Worm (Caenorhabditis elegans) whole organism, L2 larva: ENCODE results near the gene trpp-1.

Experiments used
- F13H6.1 ChIP-seq: sonication (generic microtip); optimal IDR thresholded peaks from 2 replicates; lab custom pipeline; 2016; ENCODE audit warnings: missing genetic modification characterization, missing compliant biosample characterization
- ZK546.5 ChIP-seq: sonication (generic microtip); optimal IDR thresholded peaks from 2 replicates; lab custom pipeline; 2017; ENCODE audit warnings: missing biosample characterization, missing genetic modification characterization
- aly-2 ChIP-seq: fragments of 150-350 bp; optimal IDR thresholded peaks from 2 replicates; lab custom pipeline; 2014; ENCODE audit warnings: missing biosample characterization, missing genetic modification characterization
- ama-1 ChIP-seq: fragments of 150-350 bp; optimal IDR thresholded peaks from 2 replicates; lab custom pipeline; 2018; ENCODE audit warnings: inconsistent platforms
- blmp-1 ChIP-seq: sonication (generic microtip); optimal IDR thresholded peaks from 2 replicates; lab custom pipeline; 2017; ENCODE audit warnings: missing genetic modification characterization, mild to moderate bottlenecking, missing compliant biosample characterization, antibody characterized with exemption, moderate library complexity; ENCODE audit not compliant: insufficient read depth
- ceh-16 ChIP-seq: fragments of 150-350 bp; optimal IDR thresholded peaks from 2 replicates; lab custom pipeline; 2014; ENCODE audit warnings: missing biosample characterization, missing genetic modification characterization
- crh-2 ChIP-seq: sonication (generic microtip); optimal IDR thresholded peaks from 2 replicates; lab custom pipeline; 2017; ENCODE audit warnings: missing biosample characterization, missing genetic modification characterization
- dmd-4 ChIP-seq: sonication (generic microtip); optimal IDR thresholded peaks from 2 replicates; lab custom pipeline; 2017; ENCODE audit warnings: missing biosample characterization, missing genetic modification characterization
- fos-1 ChIP-seq: fragments of 150-350 bp; optimal IDR thresholded peaks from 2 replicates; lab custom pipeline; 2014; ENCODE audit warnings: missing biosample characterization, missing genetic modification characterization
- gmeb-1 ChIP-seq: fragments of 150-350 bp; optimal IDR thresholded peaks from 2 replicates; lab custom pipeline; 2014; ENCODE audit warnings: missing biosample characterization, missing genetic modification characterization
- lin-11 ChIP-seq: fragments of 150-350 bp; sonication (generic microtip); optimal IDR thresholded peaks from 2 replicates; lab custom pipeline; 2014; ENCODE audit warnings: missing biosample characterization, missing genetic modification characterization, inconsistent platforms, mixed read lengths
- lin-13 ChIP-seq: fragments of 150-350 bp; optimal IDR thresholded peaks from 2 replicates; lab custom pipeline; 2014; ENCODE audit warnings: missing biosample characterization, missing genetic modification reagents, missing genetic modification characterization
- mab-5 ChIP-seq: fragments of 150-350 bp; optimal IDR thresholded peaks from 2 replicates; lab custom pipeline; 2014; ENCODE audit warnings: missing biosample characterization, missing genetic modification characterization
- mbf-1 ChIP-seq: sonication (generic microtip); optimal IDR thresholded peaks from 2 replicates; lab custom pipeline; 2017; ENCODE audit warnings: missing biosample characterization, missing genetic modification characterization
- nhr-11 ChIP-seq: fragments of 150-350 bp; optimal IDR thresholded peaks from 2 replicates; lab custom pipeline; 2014; ENCODE audit warnings: missing biosample characterization, missing genetic modification characterization
- nhr-12 ChIP-seq: fragments of 150-350 bp; optimal IDR thresholded peaks from 2 replicates; lab custom pipeline; 2014; ENCODE audit warnings: missing biosample characterization, missing genetic modification characterization
- nhr-21 ChIP-seq: fragments of 150-350 bp; optimal IDR thresholded peaks from 2 replicates; lab custom pipeline; 2014; ENCODE audit warnings: missing biosample characterization, missing genetic modification characterization
- nhr-23 ChIP-seq: fragments of 150-350 bp; optimal IDR thresholded peaks from 2 replicates; lab custom pipeline; 2014; ENCODE audit warnings: missing biosample characterization, missing genetic modification reagents, missing genetic modification characterization
- nhr-237 ChIP-seq: fragments of 150-350 bp; optimal IDR thresholded peaks from 2 replicates; lab custom pipeline; 2014; ENCODE audit warnings: missing biosample characterization, missing genetic modification characterization
- nhr-6 ChIP-seq: fragments of 150-350 bp; optimal IDR thresholded peaks from 2 replicates; lab custom pipeline; 2014; ENCODE audit warnings: missing biosample characterization, missing genetic modification characterization
- nhr-77 ChIP-seq: fragments of 150-350 bp; optimal IDR thresholded peaks from 2 replicates; lab custom pipeline; 2014; ENCODE audit warnings: missing biosample characterization, missing genetic modification characterization
- peb-1 ChIP-seq: fragments of 150-350 bp; optimal IDR thresholded peaks from 2 replicates; lab custom pipeline; 2014; ENCODE audit warnings: missing biosample characterization, missing genetic modification characterization
- sem-4 ChIP-seq: fragments of 150-350 bp; optimal IDR thresholded peaks from 2 replicates; lab custom pipeline; 2014; ENCODE audit warnings: missing biosample characterization, missing genetic modification reagents, missing genetic modification characterization
- skn-1 ChIP-seq: sonication (generic microtip); optimal IDR thresholded peaks from 2 replicates; lab custom pipeline; 2017; ENCODE audit warnings: missing biosample characterization, missing genetic modification characterization
- snpc-4 ChIP-seq: fragments of 150-350 bp; optimal IDR thresholded peaks from 2 replicates; lab custom pipeline; 2014; ENCODE audit warnings: missing biosample characterization, missing genetic modification characterization
- unc-39 ChIP-seq: fragments of 150-350 bp; optimal IDR thresholded peaks from 2 replicates; lab custom pipeline; 2014; ENCODE audit warnings: missing biosample characterization, missing genetic modification characterization
- unc-55 ChIP-seq: fragments of 150-350 bp; sonication (generic microtip); optimal IDR thresholded peaks from 3 replicates; lab custom pipeline; 2014; ENCODE audit warnings: missing biosample characterization, missing genetic modification reagents, missing genetic modification characterization
- ztf-1 ChIP-seq: fragments of 200-800 bp; sonication (Bioruptor generic); conservative IDR thresholded peaks from 2 replicates; pipeline ENCODE4 v1.3.6; 2022; ENCODE audit warnings: missing genetic modification characterization, missing compliant biosample characterization
- ztf-11 ChIP-seq: sonication (generic microtip); optimal IDR thresholded peaks from 2 replicates; lab custom pipeline; 2017; ENCODE audit warnings: missing biosample characterization, missing genetic modification characterization

Gene trpp-1

ce11 chrV:246097-246496 lies 44.7 kb downstream of the trpp-1 start, which contains the start of gene kin-34:
kin-34 (minus strand) TSS chrV:246197.
- TF ChIP-seq unc-55 (GFP tag; lab: Kevin White, UChicago): no peak
- no peak for TF ChIP-seq F13H6.1 (tag; lab: Kevin White, UChicago)
- no peak for TF ChIP-seq crh-2 (tag; lab: Kevin White, UChicago)
- no peak for TF ChIP-seq nhr-6 (tag; lab: Kevin White, UChicago)
- no peak for TF ChIP-seq fos-1 (tag; lab: Kevin White, UChicago)
- TF ChIP-seq lin-11 (tag; lab: Kevin White, UChicago): no peak
- no peak for TF ChIP-seq nhr-77 (tag; lab: Kevin White, UChicago)
- TF ChIP-seq nhr-21: no peak
- TF ChIP-seq unc-39 (tag; lab: Kevin White, UChicago): no peak
- no peak for TF ChIP-seq nhr-11
- no peak for TF ChIP-seq mbf-1 (tag; lab: Kevin White, UChicago)
- TF ChIP-seq, all 48 proteins: peak for 0

DNA sequence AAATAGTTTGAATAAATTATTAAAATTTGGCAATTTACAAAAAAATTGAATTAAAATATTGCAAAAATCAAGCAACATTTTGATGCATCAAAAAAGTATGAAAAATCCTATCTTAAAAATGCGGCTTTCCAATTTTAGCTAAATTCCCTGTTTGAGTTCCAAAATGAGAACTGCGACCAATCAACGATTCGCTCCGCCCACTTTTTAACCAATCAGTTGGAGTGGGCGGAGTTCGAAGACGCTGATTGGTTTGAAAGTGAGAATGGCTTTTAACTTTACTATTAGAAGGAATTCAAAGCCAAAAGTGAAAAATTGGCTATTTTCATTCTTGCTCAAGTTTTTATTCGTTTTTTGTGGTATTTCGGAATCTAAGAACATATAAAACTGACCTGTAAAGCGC lies 46.2 kb downstream of the trpp-1 start:
- TF ChIP-seq fos-1 (tag; lab: Kevin White, UChicago): no peak
- TF ChIP-seq ztf-1 (GFP tag; lab: Robert Waterston, UW): no peak
- no peak for TF ChIP-seq skn-1 (tag; lab: Kevin White, UChicago)
- TF ChIP-seq lin-11 (tag; lab: Kevin White, UChicago): no peak
- TF ChIP-seq sem-4 (tag; lab: Kevin White, UChicago): no peak
- TF ChIP-seq mab-5: no peak
- TF ChIP-seq nhr-12: no peak
- no peak for TF ChIP-seq nhr-21
- no peak for TF ChIP-seq ama-1 (lab: Kevin White, UChicago)
- no peak for TF ChIP-seq mbf-1 (tag; lab: Kevin White, UChicago)

DNA sequence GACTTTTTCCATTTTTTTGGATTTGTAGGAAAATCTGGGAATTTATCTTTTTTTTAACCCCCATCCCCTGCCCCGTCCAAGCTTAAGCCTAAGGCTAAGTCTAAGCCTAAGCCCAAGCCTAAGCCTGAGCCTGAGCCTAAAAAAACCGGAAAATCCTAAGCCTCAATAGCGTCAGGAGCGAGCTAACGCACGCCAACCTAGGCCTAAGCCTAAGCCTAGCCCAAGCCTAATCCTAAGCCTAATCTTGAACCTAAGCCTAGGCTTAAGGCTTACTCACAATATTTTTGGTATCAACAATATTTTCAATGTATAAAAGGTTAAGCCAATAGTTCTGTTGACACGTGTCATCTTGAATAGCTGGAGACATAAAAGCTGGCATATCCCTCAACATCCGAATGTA lies 47.2 kb downstream of the trpp-1 start:
- TF ChIP-seq gmeb-1 (tag; lab: Kevin White, UChicago) (no peak), ztf-1 (GFP tag; lab: Robert Waterston, UW) (no peak), lin-13 (GFP tag; lab: Kevin White, UChicago) (no peak), nhr-23 (tag; lab: Kevin White, UChicago) (no peak), nhr-237 (tag; lab: Kevin White, UChicago) (no peak), peb-1 (tag; lab: Kevin White, UChicago) (no peak), sem-4 (tag; lab: Kevin White, UChicago) (no peak), blmp-1 (tag; lab: Kevin White, UChicago) (no peak), ztf-11 (tag; lab: Kevin White, UChicago) (no peak), aly-2 (no peak), mbf-1 (tag; lab: Kevin White, UChicago) (no peak), F13H6.1 (tag; lab: Kevin White, UChicago) (no peak), ama-1 (lab: Kevin White, UChicago) (no peak), dmd-4 (tag; lab: Kevin White, UChicago) (no peak), nhr-77 (tag; lab: Kevin White, UChicago) (no peak), snpc-4 (tag; lab: Kevin White, UChicago) (no peak), nhr-6 (tag; lab: Kevin White, UChicago) (no peak), ZK546.5 (tag; lab: Kevin White, UChicago) (no peak)

ce11 chrV:251652-252051 lies 50.3 kb downstream of the trpp-1 start, which contains the start of gene oac-39:
oac-39 (minus strand) TSS chrV:251752.
- no peak for TF ChIP-seq fos-1 (tag; lab: Kevin White, UChicago)
- no peak for TF ChIP-seq ceh-16 (tag; lab: Kevin White, UChicago)
- TF ChIP-seq nhr-21: no peak
- no peak for TF ChIP-seq gmeb-1 (tag; lab: Kevin White, UChicago)
